Fruit fly (Drosophila melanogaster): Measurements from ENCODE around the gene CG17754.

DNA sequence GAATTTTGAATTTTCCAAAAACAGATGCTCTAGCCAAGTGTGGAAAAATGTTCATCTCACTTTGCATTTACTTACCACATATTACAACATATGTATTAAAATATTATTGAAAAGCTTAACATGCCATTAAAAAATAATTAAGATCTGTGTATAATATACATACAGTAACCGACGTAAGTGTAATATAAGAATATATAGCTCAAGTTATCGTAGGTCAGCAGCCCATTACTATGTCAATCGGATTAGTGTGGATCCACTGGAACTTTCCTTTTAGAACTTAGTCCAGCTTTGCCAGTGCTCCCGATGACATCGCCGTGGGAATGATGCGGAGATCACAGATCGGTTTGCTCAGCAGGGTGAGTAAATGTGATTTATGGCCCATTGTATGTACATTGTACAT is 35.6 kb upstream of the CG17754 start, which contains the start of gene Obp8a:
- TF ChIP-seq CG8159 (tag; optimal IDR thresholded peaks at IDR 0.05) = no peak
- TF ChIP-seq CG12605 (GFP tag; IDR thresholded peaks at IDR 0.05) = no peak
- TF ChIP-seq rn (GFP tag; IDR thresholded peaks at IDR 0.05) = no peak
- TF ChIP-seq CG17806 (tag; optimal IDR thresholded peaks at IDR 0.05) = no peak
- no peak for TF ChIP-seq EcR (GFP tag; optimal IDR thresholded peaks at IDR 0.05)
- TF ChIP-seq Snoo (tag; optimal IDR thresholded peaks at IDR 0.05) = no peak
- TF ChIP-seq Ets98B (GFP tag; IDR thresholded peaks at IDR 0.05) = no peak
